Worm (Caenorhabditis elegans): ENCODE measurements around the gene der-2.

der-2 gene

DNA sequence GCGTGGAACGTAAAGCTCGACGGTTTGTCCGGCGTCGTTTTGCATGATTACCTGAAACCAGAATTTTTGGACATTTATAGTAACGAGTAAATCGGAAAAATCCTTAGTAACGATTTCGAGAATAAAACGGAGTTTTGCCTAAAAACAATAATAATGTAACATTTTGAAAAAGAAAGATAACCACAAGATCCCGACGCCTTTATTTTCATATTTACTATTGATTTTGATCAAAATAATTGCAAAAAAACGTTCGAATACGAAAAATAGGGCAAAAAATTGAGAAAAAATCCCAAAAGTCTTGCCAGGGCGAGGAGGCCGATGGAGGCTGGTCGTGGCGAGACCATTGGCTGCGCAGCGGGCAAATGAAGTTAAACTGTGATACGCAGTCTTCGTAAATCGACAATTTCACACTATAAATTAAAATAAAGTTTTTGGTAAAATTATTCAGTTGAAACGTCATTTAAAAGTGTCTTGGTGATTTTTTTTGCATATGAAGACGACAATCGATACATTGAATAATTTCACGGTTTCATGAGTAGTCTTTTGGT, 33.3 kb downstream of the der-2 start, which contains the start of gene rps-21:
TSS of gene rps-21 (minus strand) at position 51 of the 548 bp plus-strand sequence.
- TF ChIP-seq ceh-31 (tag; optimal IDR thresholded peaks at IDR 0.05) (peak; percentile 71), fkh-10 (GFP tag; optimal IDR thresholded peaks at IDR 0.05) (no peak), hlh-8 (tag; optimal IDR thresholded peaks at IDR 0.05) (no peak), unc-55 (GFP tag; optimal IDR thresholded peaks at IDR 0.05) (peak; percentile 32), elt-2 (tag; optimal IDR thresholded peaks at IDR 0.05) (peak; percentile 21), ceh-14 (tag; optimal IDR thresholded peaks at IDR 0.05) (peak; percentile 6), unc-42 (tag; optimal IDR thresholded peaks at IDR 0.05) (peak; percentile 88), ceh-19 (GFP tag; optimal IDR thresholded peaks at IDR 0.05) (no peak), nfya-1 (tag; optimal IDR thresholded peaks at IDR 0.05) (peak; percentile 81), unc-86 (tag; optimal IDR thresholded peaks at IDR 0.05) (peak; percentile 22), tbx-2 (tag; optimal IDR thresholded peaks at IDR 0.05) (peak; percentile 69), ceh-34 (tag; optimal IDR thresholded peaks at IDR 0.05) (peak; percentile 47), pros-1 (tag; optimal IDR thresholded peaks at IDR 0.05) (no peak), ceh-48 (tag; optimal IDR thresholded peaks at IDR 0.05) (peak; percentile 19), rnt-1 (tag; optimal IDR thresholded peaks at IDR 0.05) (peak; percentile 19), ref-2 (tag; optimal IDR thresholded peaks at IDR 0.05) (peak; percentile 11), ceh-18 (tag; optimal IDR thresholded peaks at IDR 0.05) (peak; percentile 45), che-1 (tag; optimal IDR thresholded peaks at IDR 0.05) (no peak), pha-2 (tag; optimal IDR thresholded peaks at IDR 0.05) (peak; percentile 20)

DNA sequence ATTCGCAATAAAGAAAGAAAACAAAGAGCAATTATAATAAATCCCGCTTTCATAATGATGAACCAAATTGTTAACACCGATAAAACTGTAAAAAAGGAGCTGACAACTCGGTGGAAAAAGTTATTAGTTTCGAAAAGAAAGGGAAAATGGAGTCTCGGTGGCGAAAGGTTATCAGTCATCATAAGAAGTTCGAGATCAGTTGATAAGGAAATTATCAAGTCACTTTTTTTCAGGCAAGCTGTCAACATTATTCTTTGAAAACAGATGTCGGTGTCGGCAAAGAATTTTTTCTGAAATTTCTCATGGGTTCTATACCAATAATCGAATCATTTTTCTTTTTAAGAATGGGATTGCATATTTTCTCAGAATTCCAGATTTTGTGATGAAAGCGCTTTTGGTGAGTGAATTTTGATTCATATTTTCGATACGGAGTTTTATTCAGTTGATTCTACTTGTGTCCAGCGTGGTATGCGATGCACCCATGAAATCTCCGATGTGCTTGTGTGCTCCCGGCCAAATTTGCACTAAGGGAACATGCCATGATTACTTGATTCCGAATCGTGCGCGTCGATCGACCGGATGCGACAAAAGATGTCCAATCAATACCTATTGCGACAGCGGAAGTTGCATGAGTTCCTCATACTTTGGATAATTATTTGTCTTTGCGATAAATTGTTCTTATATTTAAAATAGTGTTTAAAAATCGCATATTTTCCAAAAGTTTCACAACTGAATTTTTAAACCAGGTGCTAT, 34.5 kb downstream of the der-2 start, which contains the start of the genes F37C12.21 and F37C12.10:
TSS of gene F37C12.21 (plus strand) at position 58 of the 753 bp plus-strand sequence.
TSS of gene F37C12.10 (minus strand) at position 85 of the 753 bp plus-strand sequence.
- no peak for TF ChIP-seq K02D7.2 (tag; optimal IDR thresholded peaks at IDR 0.05)
- TF ChIP-seq elt-2 (tag; optimal IDR thresholded peaks at IDR 0.05): peak; percentile 49

DNA sequence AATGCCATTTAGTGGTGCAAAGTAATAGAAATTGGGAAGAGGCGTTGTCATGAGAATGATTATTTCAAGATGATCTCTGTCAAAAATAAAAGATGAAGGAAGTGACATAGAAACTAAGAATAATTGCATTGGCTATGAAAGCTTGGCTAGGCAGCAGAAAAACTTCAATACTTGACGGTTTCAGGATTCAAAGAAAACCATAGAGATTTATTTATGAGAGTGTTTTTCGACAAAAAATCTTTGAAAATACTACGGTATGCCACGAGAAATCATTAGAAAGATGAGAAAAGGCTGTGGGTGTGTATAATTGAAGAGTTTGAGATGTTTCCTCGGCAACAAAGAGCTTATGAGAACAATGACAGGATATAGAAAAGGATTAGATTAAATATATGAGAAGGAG, 37.5 kb downstream of the der-2 start, which contains the start of gene F37C12.14:
TSS of gene F37C12.14 (minus strand) at position 101 of the 400 bp plus-strand sequence.
- TF ChIP-seq fkh-6 (tag; optimal IDR thresholded peaks at IDR 0.05) (no peak), ama-1 (optimal IDR thresholded peaks at IDR 0.05) (no peak), ceh-2 (tag; optimal IDR thresholded peaks at IDR 0.05) (no peak), odd-2 (tag; optimal IDR thresholded peaks at IDR 0.05) (no peak), pat-9 (tag; optimal IDR thresholded peaks at IDR 0.05) (no peak), npax-4 (tag; optimal IDR thresholded peaks at IDR 0.05) (no peak), pha-4 (tag; optimal IDR thresholded peaks at IDR 0.05) (no peak), ceh-14 (tag; optimal IDR thresholded peaks at IDR 0.05) (no peak), hlh-13 (GFP tag; optimal IDR thresholded peaks at IDR 0.05) (no peak), Y22D7AL.16 (tag; optimal IDR thresholded peaks at IDR 0.05) (no peak), nhr-232 (tag; optimal IDR thresholded peaks at IDR 0.05) (no peak), ceh-24 (tag; optimal IDR thresholded peaks at IDR 0.05) (no peak), ceh-19 (GFP tag; optimal IDR thresholded peaks at IDR 0.05) (no peak), ceh-22 (tag; optimal IDR thresholded peaks at IDR 0.05) (no peak), madf-2 (tag; optimal IDR thresholded peaks at IDR 0.05) (no peak)

DNA sequence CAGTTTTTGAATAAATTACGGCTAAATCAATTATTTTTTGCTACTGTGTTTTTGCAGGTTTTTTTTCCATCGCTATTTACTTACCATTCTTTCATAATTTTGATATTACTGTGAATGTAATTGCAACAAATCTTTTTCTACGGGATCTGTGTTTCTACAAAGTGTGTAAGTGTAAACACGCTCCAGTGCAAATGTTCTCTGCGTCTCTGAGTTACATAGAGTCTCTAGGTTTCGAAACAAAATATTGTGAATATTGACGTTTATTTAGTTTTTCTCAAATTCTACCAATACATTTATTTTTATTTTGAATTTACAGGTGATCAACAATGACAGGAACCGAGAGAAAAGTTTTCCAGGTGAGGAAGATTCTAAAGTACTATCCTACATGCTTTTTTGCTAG, 38.9 kb downstream of the der-2 start, which contains the start of gene yju-2:
TSS of gene yju-2 (plus strand) at position 315 of the 400 bp plus-strand sequence.
- TF ChIP-seq sdc-2 (tag; optimal IDR thresholded peaks at IDR 0.05) (peak; percentile 2), ceh-31 (tag; optimal IDR thresholded peaks at IDR 0.05) (peak; percentile 66), nfya-1 (tag; optimal IDR thresholded peaks at IDR 0.05) (peak; percentile 27), tbx-2 (tag; optimal IDR thresholded peaks at IDR 0.05) (peak; percentile 57), Y22D7AL.16 (tag; optimal IDR thresholded peaks at IDR 0.05) (no peak), madf-2 (tag; optimal IDR thresholded peaks at IDR 0.05) (no peak), C08G9.2 (tag; optimal IDR thresholded peaks at IDR 0.05) (peak; percentile 21), C38D4.7 (GFP tag; optimal IDR thresholded peaks at IDR 0.05) (no peak), zip-5 (tag; optimal IDR thresholded peaks at IDR 0.05) (peak; percentile 26), ceh-2 (tag; optimal IDR thresholded peaks at IDR 0.05) (peak; percentile 51), ref-2 (tag; optimal IDR thresholded peaks at IDR 0.05) (peak; percentile 47), unc-42 (tag; optimal IDR thresholded peaks at IDR 0.05) (peak; percentile 14), nhr-232 (tag; optimal IDR thresholded peaks at IDR 0.05) (no peak), hlh-30 (tag; optimal IDR thresholded peaks at IDR 0.05; ENCODE audit: insufficient read depth) (no peak), ets-4 (tag; optimal IDR thresholded peaks at IDR 0.05) (peak; percentile 22)

All from whole organism, late embryonic.